Worm (Caenorhabditis elegans) whole organism, L1 larva: ENCODE measurements around the gene F53C3.1.

Experiments used
- C04F5.9 ChIP-seq: sonication (generic microtip); optimal IDR thresholded peaks from 2 replicates; lab custom pipeline; 2016; ENCODE audit warnings: missing genetic modification characterization, missing compliant biosample characterization
- C16A3.4 ChIP-seq: fragments of 150-350 bp; optimal IDR thresholded peaks from 2 replicates; lab custom pipeline; 2014; ENCODE audit warnings: missing biosample characterization, missing genetic modification characterization
- Y116A8C.19 ChIP-seq: sonication (generic microtip); optimal IDR thresholded peaks from 2 replicates; lab custom pipeline; 2016; ENCODE audit warnings: missing compliant biosample characterization, missing genetic modification characterization, borderline replicate concordance
- aha-1 ChIP-seq: fragments of 150-350 bp; optimal IDR thresholded peaks from 2 replicates; lab custom pipeline; 2014; ENCODE audit warnings: missing biosample characterization, missing genetic modification characterization
- ama-1 ChIP-seq: fragments of 150-350 bp; optimal IDR thresholded peaks from 2 replicates; lab custom pipeline; 2014
- ceh-88 ChIP-seq: fragments of 200-800 bp; sonication (Bioruptor generic); IDR thresholded peaks from 2 replicates; pipeline ENCODE4 v1.3.6; 2022; ENCODE audit warnings: missing genetic modification characterization, missing compliant biosample characterization
- ceh-90 ChIP-seq: sonication (generic microtip); optimal IDR thresholded peaks from 2 replicates; lab custom pipeline; 2016; ENCODE audit warnings: missing genetic modification characterization, missing compliant biosample characterization
- dsc-1 ChIP-seq: sonication (generic microtip); optimal IDR thresholded peaks from 2 replicates; lab custom pipeline; 2016; ENCODE audit warnings: mild to moderate bottlenecking, missing genetic modification characterization, missing compliant biosample characterization
- efl-1 ChIP-seq, 4 experiments: fragments of 150-350 bp; optimal IDR thresholded peaks in 3 of 4; peaks in 1 of 4; 1 replicate in 1 of 4; 2 replicates in 3 of 4; lab custom pipeline; 2014; ENCODE audit warnings: missing biosample characterization in 2 of 4, missing genetic modification characterization in 2 of 4, missing genetic modification reagents in 2 of 4
- grh-1 ChIP-seq: fragments of 200-800 bp; sonication (Bioruptor generic); IDR thresholded peaks from 2 replicates; pipeline ENCODE4 v1.3.6; 2022; ENCODE audit warnings: missing genetic modification reagents, missing genetic modification characterization, missing compliant biosample characterization
- hlh-17 ChIP-seq: fragments of 200-800 bp; sonication (Bioruptor generic); optimal IDR thresholded peaks from 2 replicates; lab custom pipeline; 2018; ENCODE audit warnings: missing genetic modification characterization, mild to moderate bottlenecking, missing compliant biosample characterization, moderate library complexity, borderline replicate concordance
- hlh-4 ChIP-seq: sonication (generic microtip); optimal IDR thresholded peaks from 2 replicates; lab custom pipeline; 2016; ENCODE audit warnings: mild to moderate bottlenecking, missing genetic modification characterization, missing compliant biosample characterization
- hpl-2 ChIP-seq: fragments of 150-350 bp; optimal IDR thresholded peaks from 2 replicates; lab custom pipeline; 2014; ENCODE audit warnings: missing biosample characterization, missing genetic modification reagents, missing genetic modification characterization
- irx-1 ChIP-seq: sonication (generic microtip); optimal IDR thresholded peaks from 2 replicates; lab custom pipeline; 2016; ENCODE audit warnings: missing genetic modification characterization, missing compliant biosample characterization
- jun-1 ChIP-seq: fragments of 150-350 bp; optimal IDR thresholded peaks from 2 replicates; lab custom pipeline; 2014; ENCODE audit warnings: missing biosample characterization, missing genetic modification reagents, missing genetic modification characterization
- lin-15B ChIP-seq: fragments of 150-350 bp; sonication (generic microtip); optimal IDR thresholded peaks from 3 replicates; lab custom pipeline; 2014; ENCODE audit warnings: missing biosample characterization, missing genetic modification characterization
- lin-39 ChIP-seq: fragments of 150-350 bp; optimal IDR thresholded peaks from 2 replicates; lab custom pipeline; 2014; ENCODE audit warnings: missing biosample characterization, missing genetic modification reagents, missing genetic modification characterization
- lsy-2 ChIP-seq, 2 experiments: fragments of 150-350 bp; optimal IDR thresholded peaks; 2 replicates each; lab custom pipeline; 2014; ENCODE audit warnings: missing biosample characterization in 2 of 2, missing genetic modification characterization in 2 of 2
- mef-2 ChIP-seq: fragments of 150-350 bp; optimal IDR thresholded peaks from 2 replicates; lab custom pipeline; 2014; ENCODE audit warnings: missing biosample characterization, missing genetic modification characterization
- mep-1 ChIP-seq: fragments of 150-350 bp; optimal IDR thresholded peaks from 2 replicates; lab custom pipeline; 2014; ENCODE audit warnings: missing biosample characterization, missing genetic modification characterization
- nhr-12 ChIP-seq: sonication (generic microtip); optimal IDR thresholded peaks from 2 replicates; lab custom pipeline; 2017; ENCODE audit warnings: missing biosample characterization, missing genetic modification characterization
- nhr-20 ChIP-seq: sonication (generic microtip); optimal IDR thresholded peaks from 2 replicates; lab custom pipeline; 2016; ENCODE audit warnings: mild to moderate bottlenecking, missing genetic modification characterization, missing compliant biosample characterization
- nhr-237 ChIP-seq: fragments of 150-350 bp; optimal IDR thresholded peaks from 2 replicates; lab custom pipeline; 2014; ENCODE audit warnings: missing biosample characterization, missing genetic modification characterization
- nhr-71 ChIP-seq: sonication (generic microtip); optimal IDR thresholded peaks from 2 replicates; lab custom pipeline; 2016; ENCODE audit warnings: mild to moderate bottlenecking, missing genetic modification characterization, moderate library complexity, missing compliant biosample characterization
- nhr-84 ChIP-seq: sonication (generic microtip); optimal IDR thresholded peaks from 2 replicates; lab custom pipeline; 2017; ENCODE audit warnings: missing biosample characterization, missing genetic modification characterization
- nhr-85 ChIP-seq: sonication (generic microtip); peaks from one replicate; lab custom pipeline; 2016; ENCODE audit warnings: missing genetic modification characterization, inconsistent platforms, missing compliant biosample characterization
- pag-3 ChIP-seq: sonication (generic microtip); optimal IDR thresholded peaks from 2 replicates; lab custom pipeline; 2017; ENCODE audit warnings: missing genetic modification characterization, mild to moderate bottlenecking, missing compliant biosample characterization, antibody characterized with exemption, borderline replicate concordance; ENCODE audit not compliant: insufficient read depth
- pax-3 ChIP-seq: fragments of 200-800 bp; sonication (Bioruptor generic); optimal IDR thresholded peaks from 2 replicates; lab custom pipeline; 2018; ENCODE audit warnings: mild to moderate bottlenecking, missing genetic modification characterization, moderate library complexity, missing compliant biosample characterization
- rnt-1 ChIP-seq: sonication (generic microtip); optimal IDR thresholded peaks from 2 replicates; lab custom pipeline; 2016; ENCODE audit warnings: mild to moderate bottlenecking, missing genetic modification characterization, moderate library complexity, missing compliant biosample characterization
- sptf-1 ChIP-seq: fragments of 150-350 bp; optimal IDR thresholded peaks from 2 replicates; lab custom pipeline; 2014; ENCODE audit warnings: missing biosample characterization, missing genetic modification characterization
- unc-130 ChIP-seq: fragments of 150-350 bp; optimal IDR thresholded peaks from 2 replicates; lab custom pipeline; 2017; ENCODE audit warnings: missing biosample characterization, missing genetic modification characterization, inconsistent platforms
- unc-30 ChIP-seq: sonication (generic microtip); optimal IDR thresholded peaks from 2 replicates; lab custom pipeline; 2017; ENCODE audit warnings: missing biosample characterization, missing genetic modification characterization
- unc-86 ChIP-seq: sonication (generic microtip); optimal IDR thresholded peaks from 2 replicates; lab custom pipeline; 2016; ENCODE audit warnings: missing genetic modification characterization, missing compliant biosample characterization
- unc-98 ChIP-seq: fragments of 200-800 bp; sonication (Bioruptor generic); IDR thresholded peaks from 2 replicates; pipeline ENCODE4 v1.3.6; 2022; ENCODE audit warnings: missing genetic modification characterization, missing compliant biosample characterization
- vab-15 ChIP-seq: sonication (generic microtip); optimal IDR thresholded peaks from 2 replicates; lab custom pipeline; 2017; ENCODE audit warnings: missing genotype, mild to moderate bottlenecking, missing genetic modification characterization, missing compliant biosample characterization
- zag-1 ChIP-seq: fragments of 150-350 bp; optimal IDR thresholded peaks from 2 replicates; lab custom pipeline; 2014; ENCODE audit warnings: missing biosample characterization, missing genetic modification characterization

F53C3.1 gene

ce11 chrII:3877874-3878273 lies 33.9 kb upstream of the F53C3.1 start, which contains the start of gene sdz-7:
TSS of gene sdz-7 (minus strand) at chrII:3877974.
- no peak for TF ChIP-seq unc-98 (GFP tag; lab: Robert Waterston, UW)
- no peak for TF ChIP-seq unc-30 (tag; lab: Kevin White, UChicago)
- TF ChIP-seq, all 84 proteins: peak for 0

- TF ChIP-seq hlh-17 (GFP tag; lab: Kevin White, UChicago) (no peak), irx-1 (tag; lab: Kevin White, UChicago) (no peak), nhr-71 (no peak), pax-3 (tag; lab: Kevin White, UChicago) (no peak), sptf-1 (tag; lab: Kevin White, UChicago) (no peak), ceh-88 (no peak), lin-15B (tag; lab: Kevin White, UChicago) (no peak), lin-39 (tag; lab: Kevin White, UChicago) (no peak), dsc-1 (no peak), efl-1 (optimal IDR thresholded peaks at IDR 0.05; lab: Kevin White, UChicago) (no peak), efl-1 (GFP tag; optimal IDR thresholded peaks at IDR 0.05 in 1 of 2; lab: Kevin White, UChicago) (no peak), hpl-2 (no peak), unc-130 (no peak)
These were observed 33.5 kb upstream of the F53C3.1 start, which contains the start of gene srh-250 for ce11 chrII:3878330-3878729. TSS of gene srh-250 (plus strand) at chrII:3878630.

ce11 chrII:3879945-3880344 lies 31.9 kb upstream of the F53C3.1 start, which contains the start of gene nhr-166:
TSS of gene nhr-166 (plus strand) at chrII:3880245.
- no peak for TF ChIP-seq grh-1 (GFP tag; lab: Robert Waterston, UW)
- TF ChIP-seq unc-86 (tag; lab: Kevin White, UChicago): no peak
- TF ChIP-seq nhr-237 (tag; lab: Kevin White, UChicago): no peak
- no peak for TF ChIP-seq pag-3 (tag; lab: Kevin White, UChicago)
- no peak for TF ChIP-seq nhr-20 (tag; lab: Kevin White, UChicago)
- TF ChIP-seq rnt-1 (tag; lab: Kevin White, UChicago): no peak
- no peak for TF ChIP-seq mep-1 (tag; lab: Kevin White, UChicago)
- TF ChIP-seq vab-15: no peak
- no peak for TF ChIP-seq hlh-17 (GFP tag; lab: Kevin White, UChicago)
- no peak for TF ChIP-seq ceh-90 (tag; lab: Kevin White, UChicago)
- TF ChIP-seq ceh-88: no peak
- TF ChIP-seq Y116A8C.19 (tag; lab: Kevin White, UChicago): no peak
- TF ChIP-seq zag-1 (tag; lab: Kevin White, UChicago): no peak
- TF ChIP-seq nhr-12 (tag; lab: Kevin White, UChicago): no peak
- no peak for TF ChIP-seq aha-1
- TF ChIP-seq hlh-4 (tag; lab: Kevin White, UChicago): no peak
- no peak for TF ChIP-seq nhr-85
- no peak for TF ChIP-seq lin-15B (tag; lab: Kevin White, UChicago)
- TF ChIP-seq, all 84 proteins: peak for 0

ce11 chrII:3891124-3891523 lies 20.7 kb upstream of the F53C3.1 start, which contains the start of gene F53C3.8:
TSS of gene F53C3.8 (plus strand) at chrII:3891424.
- no peak for TF ChIP-seq mef-2 (tag; lab: Kevin White, UChicago)
- TF ChIP-seq jun-1 (tag; lab: Kevin White, UChicago): no peak
- no peak for TF ChIP-seq hlh-4 (tag; lab: Kevin White, UChicago)
- no peak for TF ChIP-seq nhr-12 (tag; lab: Kevin White, UChicago)
- no peak for TF ChIP-seq C16A3.4 (tag; lab: Kevin White, UChicago)
- TF ChIP-seq nhr-84: no peak
- no peak for TF ChIP-seq unc-130
- TF ChIP-seq vab-15: no peak
- no peak for TF ChIP-seq C04F5.9 (tag; lab: Kevin White, UChicago)
- TF ChIP-seq lsy-2 (tag; optimal IDR thresholded peaks at IDR 0.05; lab: Kevin White, UChicago): no peak
- TF ChIP-seq ama-1: no peak
- no peak for TF ChIP-seq ceh-90 (tag; lab: Kevin White, UChicago)
